Worm (Caenorhabditis elegans): ENCODE measurements around the gene nstp-5.

- TF ChIP-seq mep-1 (tag; optimal IDR thresholded peaks at IDR 0.05), result no peak
- peak; percentile 74 for TF ChIP-seq cnd-1 (tag; optimal IDR thresholded peaks at IDR 0.05)
- TF ChIP-seq unc-120 (tag; optimal IDR thresholded peaks at IDR 0.05; ENCODE audit: poor library complexity, severe bottlenecking), result no peak
- TF ChIP-seq ces-1 (GFP tag; optimal IDR thresholded peaks at IDR 0.05), result no peak
- peak; percentile 54 for TF ChIP-seq nhr-2 (tag; optimal IDR thresholded peaks at IDR 0.05)
- no peak for TF ChIP-seq ceh-39 (tag; optimal IDR thresholded peaks at IDR 0.05)
- TF ChIP-seq ztf-11 (tag; optimal IDR thresholded peaks at IDR 0.05), result no peak
- no peak for TF ChIP-seq nhr-237 (tag; optimal IDR thresholded peaks at IDR 0.05)
- no peak for TF ChIP-seq blmp-1 (tag; optimal IDR thresholded peaks at IDR 0.05)
- TF ChIP-seq nhr-76 (tag; optimal IDR thresholded peaks at IDR 0.05), result no peak
- no peak for TF ChIP-seq mls-2 (tag; optimal IDR thresholded peaks at IDR 0.05)
Observed at ce11 chrIV:12854372-12855114, 805 bp upstream of the nstp-5 start.
